Fruit fly (Drosophila melanogaster): ENCODE measurements around the gene CG43346.

CG43346 gene

dm6 chr2L:21163311-21163842, 5.0 kb downstream of the CG43346 start, which contains the start of gene Noc2 (continued):
- TF ChIP-seq Sox102F (GFP tag; optimal IDR thresholded peaks at IDR 0.05) (no peak), CG9139 (GFP tag; optimal IDR thresholded peaks at IDR 0.05) (no peak), CG11294 (GFP tag; IDR thresholded peaks at IDR 0.05) (no peak), Hr4 (GFP tag; optimal IDR thresholded peaks at IDR 0.05) (peak; percentile 54), CG31627 (GFP tag; optimal IDR thresholded peaks at IDR 0.05) (peak; percentile 67), CG10631 (GFP tag; optimal IDR thresholded peaks at IDR 0.05) (peak; percentile 68), CG6854 (GFP tag; optimal IDR thresholded peaks at IDR 0.05) (no peak), eg (GFP tag; IDR thresholded peaks at IDR 0.05) (peak; percentile 71), Met (GFP tag; optimal IDR thresholded peaks at IDR 0.05) (peak; percentile 52), CG6808 (GFP tag; optimal IDR thresholded peaks at IDR 0.05) (peak; percentile 48), topi (GFP tag; optimal IDR thresholded peaks at IDR 0.05) (peak; percentile 37), CG11902 (GFP tag; optimal IDR thresholded peaks at IDR 0.05) (peak; percentile 36), CG3032 (tag; optimal IDR thresholded peaks at IDR 0.05) (peak; percentile 54), fkh (GFP tag; optimal IDR thresholded peaks at IDR 0.05) (no peak), CG1621 (tag; optimal IDR thresholded peaks at IDR 0.05) (no peak), pdm3 (GFP tag; optimal IDR thresholded peaks at IDR 0.05) (peak; percentile 56), CG7368 (GFP tag; optimal IDR thresholded peaks at IDR 0.05) (no peak), Lpt (GFP tag; optimal IDR thresholded peaks at IDR 0.05) (no peak), CG6276 (GFP tag; optimal IDR thresholded peaks at IDR 0.05) (no peak), net (GFP tag; optimal IDR thresholded peaks at IDR 0.05) (peak; percentile 5), CG15336 (GFP tag; IDR thresholded peaks at IDR 0.05) (no peak), lz (GFP tag; optimal IDR thresholded peaks at IDR 0.05) (peak; percentile 46), CG10669 (GFP tag; optimal IDR thresholded peaks at IDR 0.05) (peak; percentile 46), ss (GFP tag; optimal IDR thresholded peaks at IDR 0.05) (no peak), fd85E (GFP tag; optimal IDR thresholded peaks at IDR 0.05) (no peak), CG8632 (GFP tag; optimal IDR thresholded peaks at IDR 0.05) (peak; percentile 25), CG4318 (GFP tag; optimal IDR thresholded peaks at IDR 0.05) (no peak), Smox (GFP tag; optimal IDR thresholded peaks at IDR 0.05) (no peak), dsx (GFP tag; optimal IDR thresholded peaks at IDR 0.05; ENCODE audit: poor library complexity, severe bottlenecking) (no peak), Eip75B (GFP tag; optimal IDR thresholded peaks at IDR 0.05) (peak; percentile 42), CG32006 (GFP tag; optimal IDR thresholded peaks at IDR 0.05) (peak; percentile 60), cyc (GFP tag; optimal IDR thresholded peaks at IDR 0.05) (peak; percentile 46), OdsH (GFP tag; optimal IDR thresholded peaks at IDR 0.05) (peak; percentile 55)

dm6 chr2L:21162875-21163274, 5.5 kb downstream of the CG43346 start, which contains the start of gene Nbr:
Nbr (minus strand) TSS chr2L:21163083.
- TF ChIP-seq CG6163 (GFP tag; IDR thresholded peaks at IDR 0.05) (0 out of 3 replicates have a peak, but pooled peaks have one; percentile 14), Eip75B (GFP tag; optimal IDR thresholded peaks at IDR 0.05) (no peak), CG6792 (GFP tag; optimal IDR thresholded peaks at IDR 0.05) (no peak), svp (GFP tag) (no peak)

- TF ChIP-seq CG31627 (GFP tag; optimal IDR thresholded peaks at IDR 0.05) (peak; percentile 94), achi (GFP tag; optimal IDR thresholded peaks at IDR 0.05) (peak; percentile 98), acj6 (GFP tag; optimal IDR thresholded peaks at IDR 0.05) (peak; percentile 97), fd85E (GFP tag; optimal IDR thresholded peaks at IDR 0.05) (peak; percentile 74), fd59A (GFP tag; optimal IDR thresholded peaks at IDR 0.05) (peak; percentile 82), dsx (GFP tag; optimal IDR thresholded peaks at IDR 0.05; ENCODE audit: poor library complexity, severe bottlenecking) (peak; percentile 88), CG6792 (GFP tag; optimal IDR thresholded peaks at IDR 0.05) (peak; percentile 94), Ets21C (GFP tag; optimal IDR thresholded peaks at IDR 0.05) (peak; percentile 90), Hr38 (GFP tag; optimal IDR thresholded peaks at IDR 0.05) (peak; percentile 52), CG3919 (GFP tag; optimal IDR thresholded peaks at IDR 0.05) (peak; percentile 96), CG9139 (GFP tag; optimal IDR thresholded peaks at IDR 0.05) (peak; percentile 80), CG15336 (GFP tag; IDR thresholded peaks at IDR 0.05) (peak; percentile 88), CG6808 (GFP tag; optimal IDR thresholded peaks at IDR 0.05) (peak; percentile 89), CG10631 (GFP tag; optimal IDR thresholded peaks at IDR 0.05) (peak; percentile 96), Sox15 (GFP tag; optimal IDR thresholded peaks at IDR 0.05) (peak; percentile 84), CG8119 (GFP tag; IDR thresholded peaks at IDR 0.05) (peak; percentile 88; the same call in 2 of the 3 replicates), esn (GFP tag; optimal IDR thresholded peaks at IDR 0.05) (peak; percentile 97), Met (GFP tag; optimal IDR thresholded peaks at IDR 0.05) (peak; percentile 94), Eip75B (GFP tag; optimal IDR thresholded peaks at IDR 0.05) (peak; percentile 94), CG10669 (GFP tag; optimal IDR thresholded peaks at IDR 0.05) (peak; percentile 89), Eip78C (GFP tag) (peak; percentile 99), Hr39 (GFP tag; optimal IDR thresholded peaks at IDR 0.05) (peak; percentile 94), Hr4 (GFP tag; optimal IDR thresholded peaks at IDR 0.05) (peak; percentile 93), CG11902 (GFP tag; optimal IDR thresholded peaks at IDR 0.05) (peak; percentile 85), CG1621 (tag; optimal IDR thresholded peaks at IDR 0.05) (peak; percentile 87), Smox (GFP tag; optimal IDR thresholded peaks at IDR 0.05) (peak; percentile 95)
Observed at dm6 chr2L:21158554-21158953, 9.8 kb downstream of the CG43346 start, which contains the start of the genes Coq3 and Pld3. Coq3 (minus strand) TSS chr2L:21158611. Pld3 (plus strand) TSS chr2L:21158847.
